Fruit fly (Drosophila melanogaster): ENCODE results near the gene CG4887.

CG4887 gene

DNA sequence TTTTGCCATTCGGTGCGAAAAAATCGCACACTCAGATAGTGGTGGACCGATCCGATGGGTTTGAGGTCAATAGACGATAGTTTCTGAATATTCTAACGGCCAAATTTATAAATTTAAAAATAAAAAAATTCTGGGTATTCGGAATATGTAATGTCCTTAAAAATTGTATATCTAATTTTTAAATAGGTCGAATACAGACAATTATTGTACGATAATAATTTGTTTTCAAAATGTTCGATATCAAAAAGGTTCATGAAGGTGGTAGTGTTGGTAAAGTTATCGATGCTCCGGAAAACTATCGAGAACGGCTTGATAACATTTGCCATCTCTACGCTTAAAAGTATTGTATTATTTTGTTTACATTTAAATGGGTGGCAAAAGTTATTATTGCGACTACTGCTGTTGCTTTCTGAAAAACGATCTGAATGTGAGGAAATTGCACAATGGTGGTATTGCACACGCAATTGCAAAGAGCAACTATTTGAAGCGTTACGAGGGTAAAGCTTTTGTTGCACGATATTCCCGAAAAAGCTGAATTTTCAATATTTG is 2.9 kb upstream of the CG4887 start, which contains the start of the genes CG31922 and Plap (continued):
- TF ChIP-seq Hr51 (GFP tag; optimal IDR thresholded peaks at IDR 0.05) = peak in 1 of 2 experiments; percentile 65
- TF ChIP-seq CG5953 (GFP tag; IDR thresholded peaks at IDR 0.05) = no peak
- no peak for TF ChIP-seq nom (GFP tag; optimal IDR thresholded peaks at IDR 0.05)
- no peak for TF ChIP-seq wor (GFP tag; IDR thresholded peaks at IDR 0.05)
- no peak for TF ChIP-seq Usf (GFP tag; optimal IDR thresholded peaks at IDR 0.05)
- TF ChIP-seq cas (GFP tag; IDR thresholded peaks at IDR 0.05) = no peak
- TF ChIP-seq Gsc (GFP tag; IDR thresholded peaks at IDR 0.05) = no peak
- peak; percentile 67 for TF ChIP-seq CG12744 (GFP tag; optimal IDR thresholded peaks at IDR 0.05)
- TF ChIP-seq pros (GFP tag; optimal IDR thresholded peaks at IDR 0.05) = no peak
- TF ChIP-seq pb (GFP tag; optimal IDR thresholded peaks at IDR 0.05) = no peak
- TF ChIP-seq CG11093 (GFP tag; IDR thresholded peaks at IDR 0.05) = no peak
- TF ChIP-seq amos (GFP tag; IDR thresholded peaks at IDR 0.05; ENCODE audit: partially characterized antibody) = peak; percentile 82; the same call in 1 of the 2 replicates
- TF ChIP-seq hbn (GFP tag; IDR thresholded peaks at IDR 0.05; ENCODE audit: partially characterized antibody) = peak; percentile 93
- TF ChIP-seq Hr78 (GFP tag; optimal IDR thresholded peaks at IDR 0.05) = peak in 1 of 2 experiments; percentile 75
- TF ChIP-seq CG16813 (GFP tag; IDR thresholded peaks at IDR 0.05; ENCODE audit: partially characterized antibody) = peak; percentile 94
- peak; percentile 83 for TF ChIP-seq CG15514 (GFP tag; optimal IDR thresholded peaks at IDR 0.05)
- peak; percentile 67 for TF ChIP-seq CG7786 (GFP tag; optimal IDR thresholded peaks at IDR 0.05)
- no peak for TF ChIP-seq Dfd (GFP tag; optimal IDR thresholded peaks at IDR 0.05)
- no peak for TF ChIP-seq CG16779 (GFP tag; IDR thresholded peaks at IDR 0.05)
- no peak for TF ChIP-seq mirr (GFP tag; optimal IDR thresholded peaks at IDR 0.05)
- no peak for TF ChIP-seq Doc2 (GFP tag; IDR thresholded peaks at IDR 0.05)
- TF ChIP-seq Nf-YA (GFP tag; IDR thresholded peaks at IDR 0.05) = no peak
- TF ChIP-seq lmd (GFP tag; IDR thresholded peaks at IDR 0.05) = peak; percentile 43; the same call in 1 of the 2 replicates
- TF ChIP-seq fd102C (GFP tag; optimal IDR thresholded peaks at IDR 0.05) = no peak
- TF ChIP-seq bigmax (GFP tag; optimal IDR thresholded peaks at IDR 0.05) = no peak
- no peak for TF ChIP-seq Hand (GFP tag; optimal IDR thresholded peaks at IDR 0.05)
- no peak for TF ChIP-seq Rx (GFP tag; IDR thresholded peaks at IDR 0.05)
- no peak for TF ChIP-seq odd (GFP tag; optimal IDR thresholded peaks at IDR 0.05)
- TF ChIP-seq mld (GFP tag; IDR thresholded peaks at IDR 0.05; ENCODE audit: partially characterized antibody) = peak; percentile 82; the same call in 2 of the 3 replicates
- no peak for TF ChIP-seq prd (optimal IDR thresholded peaks at IDR 0.05)
- TF ChIP-seq prd (GFP tag; IDR thresholded peaks at IDR 0.05) = peak; percentile 74; the same call in 2 of the 3 replicates
- TF ChIP-seq Hmr (GFP tag; optimal IDR thresholded peaks at IDR 0.05) = no peak
- peak; percentile 67 for TF ChIP-seq Dek (tag; optimal IDR thresholded peaks at IDR 0.05)
- TF ChIP-seq CG12299 (tag; optimal IDR thresholded peaks at IDR 0.05) = peak; percentile 53
- no peak for TF ChIP-seq CG15011 (GFP tag; optimal IDR thresholded peaks at IDR 0.05)
- peak; percentile 68 for TF ChIP-seq slou (GFP tag; optimal IDR thresholded peaks at IDR 0.05)
- TF ChIP-seq phol (tag; optimal IDR thresholded peaks at IDR 0.05) = peak; percentile 79
- no peak for TF ChIP-seq toy (GFP tag; IDR thresholded peaks at IDR 0.05)
- TF ChIP-seq CG30403 (GFP tag; optimal IDR thresholded peaks at IDR 0.05) = peak; percentile 87
- TF ChIP-seq CG3281 (GFP tag; optimal IDR thresholded peaks at IDR 0.05) = peak; percentile 63
- no peak for TF ChIP-seq ATbp (GFP tag; optimal IDR thresholded peaks at IDR 0.05)
- TF ChIP-seq nerfin-1 (tag; optimal IDR thresholded peaks at IDR 0.05) = peak; percentile 64
- no peak for TF ChIP-seq CG17912 (GFP tag; optimal IDR thresholded peaks at IDR 0.05)
- TF ChIP-seq E2f1 (GFP tag; IDR thresholded peaks at IDR 0.05) = no peak
- no peak for TF ChIP-seq CG17612 (GFP tag; IDR thresholded peaks at IDR 0.05)
- TF ChIP-seq ttk (GFP tag; IDR thresholded peaks at IDR 0.05) = no peak
- TF ChIP-seq sr (GFP tag; IDR thresholded peaks at IDR 0.05) = no peak
- peak; percentile 64 for TF ChIP-seq Chrac-16 (GFP tag; optimal IDR thresholded peaks at IDR 0.05)
- TF ChIP-seq CG13424 (tag; optimal IDR thresholded peaks at IDR 0.05) = peak; percentile 76
- TF ChIP-seq Oli (tag; optimal IDR thresholded peaks at IDR 0.05) = peak; percentile 51
